Worm (Caenorhabditis elegans): ENCODE results near the gene gln-2.

The gln-2 gene

ce11 chrIII:9973765-9974164 is 29.1 kb upstream of the gln-2 start, which contains the start of gene R10E12.2:
Gene R10E12.2 (minus strand): TSS chrIII:9973865.
- TF ChIP-seq him-1 (tag; optimal IDR thresholded peaks at IDR 0.05) = no peak
- TF ChIP-seq F57A8.1 (GFP tag; optimal IDR thresholded peaks at IDR 0.05) = no peak
- TF ChIP-seq ztf-18 (tag; optimal IDR thresholded peaks at IDR 0.05) = no peak
- no peak for TF ChIP-seq dpff-1 (tag; optimal IDR thresholded peaks at IDR 0.05)
- TF ChIP-seq nhr-179 (tag; optimal IDR thresholded peaks at IDR 0.05) = no peak
- TF ChIP-seq F33H1.4 (GFP tag; IDR thresholded peaks at IDR 0.05) = no peak
- TF ChIP-seq egrh-3 (GFP tag; IDR thresholded peaks at IDR 0.05) = no peak
- TF ChIP-seq hlh-12 (tag; optimal IDR thresholded peaks at IDR 0.05) = no peak
- no peak for TF ChIP-seq bed-1 (GFP tag; IDR thresholded peaks at IDR 0.05)
- no peak for TF ChIP-seq Y67H2A.10 (GFP tag; conservative IDR thresholded peaks at IDR 0.05)
- TF ChIP-seq lag-1 (GFP tag; IDR thresholded peaks at IDR 0.05) = no peak
- no peak for TF ChIP-seq lin-54 (GFP tag; optimal IDR thresholded peaks at IDR 0.05)
- no peak for TF ChIP-seq Y95B8A.8 (GFP tag; IDR thresholded peaks at IDR 0.05)
- TF ChIP-seq chd-7 (tag; optimal IDR thresholded peaks at IDR 0.05) = no peak

ce11 chrIII:9972192-9972811 is 27.7 kb upstream of the gln-2 start:
- TF ChIP-seq K12H6.12 (tag; optimal IDR thresholded peaks at IDR 0.05) = no peak
- no peak for TF ChIP-seq hlh-26 (GFP tag; conservative IDR thresholded peaks at IDR 0.05)
- TF ChIP-seq mcd-1 (GFP tag; IDR thresholded peaks at IDR 0.05) = no peak
- TF ChIP-seq xnd-1 (tag; optimal IDR thresholded peaks at IDR 0.05) = no peak
- no peak for TF ChIP-seq F57A8.1 (GFP tag; optimal IDR thresholded peaks at IDR 0.05)
- TF ChIP-seq dpl-1 (GFP tag; optimal IDR thresholded peaks at IDR 0.05) = no peak
- TF ChIP-seq ekl-4 (GFP tag; IDR thresholded peaks at IDR 0.05) = no peak
- no peak for TF ChIP-seq nfyb-1 (GFP tag; IDR thresholded peaks at IDR 0.05)
- TF ChIP-seq nhr-27 (tag; optimal IDR thresholded peaks at IDR 0.05) = no peak

- TF ChIP-seq tbp1 (GFP tag; optimal IDR thresholded peaks at IDR 0.05) (no peak), ztf-28 (GFP tag; IDR thresholded peaks at IDR 0.05) (no peak), ztf-3 (GFP tag; optimal IDR thresholded peaks at IDR 0.05) (no peak), snpc-3.4 (tag; optimal IDR thresholded peaks at IDR 0.05) (no peak), F57A8.1 (GFP tag; optimal IDR thresholded peaks at IDR 0.05) (no peak), lir-1 (GFP tag; conservative IDR thresholded peaks at IDR 0.05) (no peak), F33H1.4 (GFP tag; IDR thresholded peaks at IDR 0.05) (no peak), ekl-4 (GFP tag; IDR thresholded peaks at IDR 0.05) (no peak), hmg-1.2 (GFP tag; IDR thresholded peaks at IDR 0.05) (no peak), let-526 (GFP tag; IDR thresholded peaks at IDR 0.05) (no peak), D2030.7 (GFP tag; IDR thresholded peaks at IDR 0.05) (no peak), die-1 (tag; optimal IDR thresholded peaks at IDR 0.05) (no peak), him-1 (tag; optimal IDR thresholded peaks at IDR 0.05) (no peak), rec-8 (tag; optimal IDR thresholded peaks at IDR 0.05) (no peak), rpc-1 (optimal IDR thresholded peaks at IDR 0.05) (no peak), rpc-1 (tag; optimal IDR thresholded peaks at IDR 0.05) (no peak), hlh-26 (GFP tag; conservative IDR thresholded peaks at IDR 0.05) (no peak), akir-1 (GFP tag; optimal IDR thresholded peaks at IDR 0.05) (no peak), bed-2 (GFP tag; IDR thresholded peaks at IDR 0.05) (no peak)
These were observed 24.7 kb upstream of the gln-2 start for ce11 chrIII:9969371-9969770.
